Fruit fly (Drosophila melanogaster): ENCODE results near the gene Sxl.

Sxl gene

DNA sequence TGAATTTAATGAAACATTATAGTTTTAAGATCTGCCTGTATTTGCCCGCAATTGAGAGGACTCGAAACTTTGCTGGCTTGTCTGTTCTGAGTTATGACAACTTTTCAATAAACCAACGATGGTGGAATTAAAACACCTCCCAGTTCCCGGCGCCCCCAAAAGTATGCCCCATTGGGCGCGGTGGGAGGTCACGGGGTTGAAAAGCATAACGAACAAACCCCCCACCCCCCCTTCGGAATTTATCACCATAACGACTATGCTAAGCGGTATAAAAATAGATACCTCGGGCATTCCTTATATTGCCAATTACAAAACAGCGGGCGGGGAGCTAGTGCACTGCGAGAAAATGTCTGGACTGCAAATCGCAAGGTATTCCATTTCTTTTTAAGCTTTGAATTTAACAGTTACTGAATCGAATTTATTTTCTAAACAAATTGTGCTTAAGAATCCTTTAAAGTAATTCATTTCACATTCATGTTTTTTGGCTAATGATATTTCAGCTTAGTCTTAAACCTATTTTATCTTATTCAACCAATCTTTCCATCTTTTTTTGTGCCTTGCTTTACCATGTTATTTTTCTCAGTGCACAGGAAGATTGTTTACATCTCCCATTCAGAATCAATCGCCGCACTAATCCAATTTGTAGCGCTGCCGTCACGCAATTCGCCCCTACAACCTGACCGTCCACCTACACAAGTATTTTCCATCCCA, 3.6 kb upstream of the Sxl start (continued):
- TF ChIP-seq sqz (GFP tag; optimal IDR thresholded peaks at IDR 0.05) (no peak), fd96Cb (tag; optimal IDR thresholded peaks at IDR 0.05) (peak; percentile 75), klu (GFP tag; IDR thresholded peaks at IDR 0.05) (peak; percentile 67), CG3847 (GFP tag; IDR thresholded peaks at IDR 0.05) (peak; percentile 80), CG8478 (optimal IDR thresholded peaks at IDR 0.05) (no peak), Fer1 (GFP tag; optimal IDR thresholded peaks at IDR 0.05) (peak; percentile 78), Sry-β (GFP tag; optimal IDR thresholded peaks at IDR 0.05) (no peak), CG4730 (GFP tag; IDR thresholded peaks at IDR 0.05) (peak; percentile 64), CG13424 (tag; optimal IDR thresholded peaks at IDR 0.05) (peak; percentile 90), CG12659 (GFP tag; optimal IDR thresholded peaks at IDR 0.05) (peak; percentile 92), fu2 (GFP tag; optimal IDR thresholded peaks at IDR 0.05) (peak; percentile 87), CG7963 (GFP tag; IDR thresholded peaks at IDR 0.05; ENCODE audit: partially characterized antibody) (no peak), CG10565 (GFP tag; optimal IDR thresholded peaks at IDR 0.05) (no peak), bsh (GFP tag; optimal IDR thresholded peaks at IDR 0.05) (peak; percentile 72 to 81), CG7271 (tag; optimal IDR thresholded peaks at IDR 0.05) (no peak), caup (GFP tag; optimal IDR thresholded peaks at IDR 0.05; ENCODE audit: severe bottlenecking) (peak; percentile 62), CG18262 (tag; optimal IDR thresholded peaks at IDR 0.05) (peak; percentile 87), kah (GFP tag; optimal IDR thresholded peaks at IDR 0.05) (peak; percentile 44), Gsc (GFP tag; IDR thresholded peaks at IDR 0.05) (no peak), CG8944 (GFP tag; optimal IDR thresholded peaks at IDR 0.05) (peak; percentile 86), Lim3 (GFP tag; IDR thresholded peaks at IDR 0.05) (no peak), sim (GFP tag; IDR thresholded peaks at IDR 0.05) (peak; percentile 55; the same call in 1 of the 2 replicates), CG1603 (tag; optimal IDR thresholded peaks at IDR 0.05) (peak; percentile 69), sug (tag; optimal IDR thresholded peaks at IDR 0.05) (peak; percentile 72), CG9727 (GFP tag; optimal IDR thresholded peaks at IDR 0.05) (peak; percentile 83), hkb (optimal IDR thresholded peaks at IDR 0.05) (no peak), hkb (GFP tag; IDR thresholded peaks at IDR 0.05) (peak; percentile 82), CG8290 (GFP tag; optimal IDR thresholded peaks at IDR 0.05) (no peak), CG8290 (tag; optimal IDR thresholded peaks at IDR 0.05) (peak; percentile 27 to 39), org-1 (GFP tag; optimal IDR thresholded peaks at IDR 0.05) (peak; percentile 86), ssp (GFP tag; IDR thresholded peaks at IDR 0.05) (peak; percentile 49), Pdp1 (GFP tag; optimal IDR thresholded peaks at IDR 0.05) (peak; percentile 66 to 73), CG15073 (GFP tag; optimal IDR thresholded peaks at IDR 0.05) (no peak), prd (optimal IDR thresholded peaks at IDR 0.05) (no peak), prd (GFP tag; IDR thresholded peaks at IDR 0.05) (peak; percentile 80), Ets97D (GFP tag; optimal IDR thresholded peaks at IDR 0.05) (peak; percentile 15), chn (GFP tag; optimal IDR thresholded peaks at IDR 0.05) (peak; percentile 78), Mes4 (GFP tag; optimal IDR thresholded peaks at IDR 0.05) (peak; percentile 78), Bdp1 (GFP tag; optimal IDR thresholded peaks at IDR 0.05) (peak; percentile 69), da (GFP tag; optimal IDR thresholded peaks at IDR 0.05) (no peak), CG13894 (tag; optimal IDR thresholded peaks at IDR 0.05) (peak; percentile 41), run (tag; optimal IDR thresholded peaks at IDR 0.05) (peak; percentile 82), grau (tag; optimal IDR thresholded peaks at IDR 0.05) (peak; percentile 92), CG7987 (GFP tag; optimal IDR thresholded peaks at IDR 0.05) (no peak), ap (GFP tag; IDR thresholded peaks at IDR 0.05) (peak; percentile 61), zen2 (GFP tag; IDR thresholded peaks at IDR 0.05; ENCODE audit: partially characterized antibody) (no peak), dpn (GFP tag; optimal IDR thresholded peaks at IDR 0.05) (peak; percentile 70 to 88), knrl (GFP tag; IDR thresholded peaks at IDR 0.05; ENCODE audit: partially characterized antibody) (no peak), mld (GFP tag; IDR thresholded peaks at IDR 0.05; ENCODE audit: partially characterized antibody) (no peak), wdn (GFP tag; IDR thresholded peaks at IDR 0.05) (peak; percentile 79)
